Fruit fly (Drosophila melanogaster): ENCODE results near the gene Uch-L5.
A peak's percentile ranks its signal among the peaks of the same experiment; 100 is the strongest.

Uch-L5 gene

DNA sequence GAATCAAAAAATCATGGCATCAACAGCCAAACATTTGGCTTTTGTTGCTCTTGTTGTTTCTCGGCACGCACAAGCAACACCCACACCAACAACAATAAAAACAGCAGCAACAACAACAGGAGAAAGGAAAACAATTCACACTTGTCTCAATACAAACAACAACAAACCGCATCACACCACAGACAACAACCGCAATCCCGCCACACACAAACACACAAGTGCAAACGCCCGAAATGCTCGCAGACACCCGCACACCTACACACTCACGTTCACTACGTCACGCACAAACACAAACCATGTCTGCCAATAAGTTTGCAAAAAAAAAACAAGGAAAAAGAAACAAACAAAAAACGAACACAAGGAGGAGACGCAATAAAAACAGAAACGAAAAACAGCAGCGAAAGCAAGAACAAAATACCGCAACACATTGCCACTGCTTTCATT lies 9.0 kb downstream of the Uch-L5 start (continued):
- TF ChIP-seq Med (GFP tag): peak; percentile 70
- TF ChIP-seq chinmo (GFP tag; IDR thresholded peaks at IDR 0.05; ENCODE audit: partially characterized antibody): no peak
- TF ChIP-seq CG7987 (GFP tag; optimal IDR thresholded peaks at IDR 0.05): no peak
- no peak for TF ChIP-seq fd3F (GFP tag; optimal IDR thresholded peaks at IDR 0.05)
- TF ChIP-seq CG17568 (GFP tag; optimal IDR thresholded peaks at IDR 0.05): no peak
- TF ChIP-seq Atf3 (GFP tag; optimal IDR thresholded peaks at IDR 0.05): no peak
- TF ChIP-seq cwo (GFP tag; optimal IDR thresholded peaks at IDR 0.05): no peak
- no peak for TF ChIP-seq CG14050 (GFP tag; IDR thresholded peaks at IDR 0.05)
- no peak for TF ChIP-seq CG13624 (GFP tag; optimal IDR thresholded peaks at IDR 0.05)
- no peak for TF ChIP-seq Dbx (GFP tag; IDR thresholded peaks at IDR 0.05)
- no peak for TF ChIP-seq Fer2 (tag; optimal IDR thresholded peaks at IDR 0.05)
- no peak for TF ChIP-seq ERR (GFP tag; optimal IDR thresholded peaks at IDR 0.05)
- no peak for TF ChIP-seq Atf-2 (GFP tag; optimal IDR thresholded peaks at IDR 0.05)
- no peak for TF ChIP-seq ken (GFP tag; IDR thresholded peaks at IDR 0.05)
- no peak for TF ChIP-seq CG13775 (GFP tag; optimal IDR thresholded peaks at IDR 0.05)
- TF ChIP-seq Kr (GFP tag; optimal IDR thresholded peaks at IDR 0.05): no peak
- TF ChIP-seq E2f2 (GFP tag; IDR thresholded peaks at IDR 0.05): no peak
- TF ChIP-seq Hsf (GFP tag; optimal IDR thresholded peaks at IDR 0.05): no peak
- no peak for TF ChIP-seq gem (tag; optimal IDR thresholded peaks at IDR 0.05)
- peak; percentile 68 for TF ChIP-seq Drgx (GFP tag; IDR thresholded peaks at IDR 0.05)
- TF ChIP-seq sens-2 (GFP tag; IDR thresholded peaks at IDR 0.05): no peak
- TF ChIP-seq oc (tag; optimal IDR thresholded peaks at IDR 0.05): no peak
- peak; percentile 13 for TF ChIP-seq sqz (GFP tag; optimal IDR thresholded peaks at IDR 0.05)
- no peak for TF ChIP-seq Rfx (GFP tag; IDR thresholded peaks at IDR 0.05)
- TF ChIP-seq az2 (GFP tag; optimal IDR thresholded peaks at IDR 0.05): no peak
- no peak for TF ChIP-seq CG17361 (GFP tag; IDR thresholded peaks at IDR 0.05)
- no peak for TF ChIP-seq disco-r (GFP tag; optimal IDR thresholded peaks at IDR 0.05)
- TF ChIP-seq H2.0 (GFP tag; IDR thresholded peaks at IDR 0.05): no peak
- no peak for TF ChIP-seq ems (GFP tag; optimal IDR thresholded peaks at IDR 0.05)
- TF ChIP-seq D19A (tag; optimal IDR thresholded peaks at IDR 0.05): no peak
- TF ChIP-seq CG5180 (GFP tag; optimal IDR thresholded peaks at IDR 0.05): no peak
- peak in 1 of 2 experiments; percentile 43 for TF ChIP-seq Hr51 (GFP tag; optimal IDR thresholded peaks at IDR 0.05)
- no peak for TF ChIP-seq MESR4 (GFP tag; optimal IDR thresholded peaks at IDR 0.05)
- TF ChIP-seq Ets97D (GFP tag; optimal IDR thresholded peaks at IDR 0.05): no peak
- TF ChIP-seq Nf-YB (GFP tag; optimal IDR thresholded peaks at IDR 0.05): no peak
- no peak for TF ChIP-seq CG18619 (GFP tag; optimal IDR thresholded peaks at IDR 0.05)
- no peak for TF ChIP-seq CG42726 (GFP tag; IDR thresholded peaks at IDR 0.05; ENCODE audit: partially characterized antibody)
- no peak for TF ChIP-seq sug (tag; optimal IDR thresholded peaks at IDR 0.05)
- TF ChIP-seq HmgD (GFP tag; optimal IDR thresholded peaks at IDR 0.05): no peak
- TF ChIP-seq CG6654 (GFP tag; optimal IDR thresholded peaks at IDR 0.05): no peak
- peak; percentile 88 for TF ChIP-seq CG4360 (GFP tag; IDR thresholded peaks at IDR 0.05)
- no peak for TF ChIP-seq CG1529 (GFP tag; optimal IDR thresholded peaks at IDR 0.05)

DNA sequence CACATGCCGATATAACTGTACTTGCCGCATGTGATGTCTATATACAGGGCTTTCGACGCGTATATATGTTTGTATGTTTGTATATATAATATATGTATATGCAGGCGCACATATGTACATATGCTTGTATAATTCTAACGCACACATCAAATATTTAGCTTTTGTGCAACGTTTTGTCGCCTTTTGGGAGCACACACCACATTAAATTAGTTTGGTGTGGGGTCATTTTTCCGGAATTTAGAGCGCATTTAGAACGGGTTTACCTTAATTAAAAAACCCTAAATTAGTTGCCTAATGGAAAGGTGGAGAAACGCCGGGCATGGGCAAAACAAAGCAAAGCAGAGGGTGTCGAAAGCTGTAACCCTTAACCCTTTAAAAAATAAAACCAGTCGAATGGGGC lies 9.5 kb downstream of the Uch-L5 start:
- no peak for TF ChIP-seq CG9437 (GFP tag; optimal IDR thresholded peaks at IDR 0.05)
- TF ChIP-seq Ets65A (GFP tag): peak; percentile 68
